Worm (Caenorhabditis elegans) whole organism, L1 larva: ENCODE results near the gene F08D12.7.
A peak's percentile ranks its signal among the peaks of the same experiment; 100 is the strongest.

Experiments used
- F16B12.6 ChIP-seq: fragments of 150-350 bp; optimal IDR thresholded peaks from 2 replicates; lab custom pipeline; 2014; ENCODE audit warnings: missing biosample characterization, missing genetic modification characterization
- Y116A8C.19 ChIP-seq: sonication (generic microtip); optimal IDR thresholded peaks from 2 replicates; lab custom pipeline; 2016; ENCODE audit warnings: missing compliant biosample characterization, missing genetic modification characterization, borderline replicate concordance
- aha-1 ChIP-seq: fragments of 150-350 bp; optimal IDR thresholded peaks from 2 replicates; lab custom pipeline; 2014; ENCODE audit warnings: missing biosample characterization, missing genetic modification characterization
- aly-2 ChIP-seq: fragments of 150-350 bp; optimal IDR thresholded peaks from 2 replicates; lab custom pipeline; 2014; ENCODE audit warnings: missing biosample characterization, missing genetic modification characterization
- ama-1 ChIP-seq: fragments of 150-350 bp; optimal IDR thresholded peaks from 2 replicates; lab custom pipeline; 2014
- ceh-82 ChIP-seq, 3 experiments: fragments of 150-350 bp in 1 of 3; sonication (generic microtip) in 2 of 3; optimal IDR thresholded peaks; 2 replicates each; lab custom pipeline; 2014 to 2017; ENCODE audit warnings: missing biosample characterization in 3 of 3, missing genetic modification characterization in 3 of 3
- ceh-88 ChIP-seq: fragments of 200-800 bp; sonication (Bioruptor generic); IDR thresholded peaks from 2 replicates; pipeline ENCODE4 v1.3.6; 2022; ENCODE audit warnings: missing genetic modification characterization, missing compliant biosample characterization
- ces-1 ChIP-seq: fragments of 150-350 bp; optimal IDR thresholded peaks from 2 replicates; lab custom pipeline; 2014; ENCODE audit warnings: missing biosample characterization, missing genetic modification reagents, missing genetic modification characterization
- dpl-1 ChIP-seq, 3 experiments: fragments of 150-350 bp in 2 of 3; sonication (generic microtip) in 1 of 3; optimal IDR thresholded peaks; 2 replicates each; lab custom pipeline; 2014 to 2017; ENCODE audit warnings: missing biosample characterization in 3 of 3, missing genetic modification characterization in 3 of 3, missing genetic modification reagents in 3 of 3
- efl-1 ChIP-seq, 4 experiments: fragments of 150-350 bp; optimal IDR thresholded peaks in 3 of 4; peaks in 1 of 4; 1 replicate in 1 of 4; 2 replicates in 3 of 4; lab custom pipeline; 2014; ENCODE audit warnings: missing biosample characterization in 2 of 4, missing genetic modification characterization in 2 of 4, missing genetic modification reagents in 2 of 4
- egl-13 ChIP-seq: sonication (generic microtip); optimal IDR thresholded peaks from 2 replicates; lab custom pipeline; 2016; ENCODE audit warnings: missing genotype, missing genetic modification reagents, missing genetic modification characterization, missing compliant biosample characterization
- egl-27 ChIP-seq, 2 experiments: fragments of 150-350 bp in 1 of 2; sonication (generic microtip); optimal IDR thresholded peaks; 3 replicates each; lab custom pipeline; 2017 to 2018; ENCODE audit warnings: missing biosample characterization in 2 of 2, missing genetic modification characterization in 2 of 2, missing genetic modification reagents in 2 of 2
- elt-2 ChIP-seq: sonication (generic microtip); optimal IDR thresholded peaks from 2 replicates; lab custom pipeline; 2016; ENCODE audit warnings: missing genetic modification characterization, mild to moderate bottlenecking, inconsistent platforms, missing compliant biosample characterization, missing genetic modification reagents
- elt-3 ChIP-seq, 6 experiments: fragments of 150-350 bp in 1 of 6; sonication (generic microtip); optimal IDR thresholded peaks; 2 replicates each; lab custom pipeline; 2017 to 2018; ENCODE audit warnings: missing biosample characterization in 6 of 6, missing genetic modification characterization in 6 of 6, inconsistent platforms in 1 of 6
- ets-5 ChIP-seq: fragments of 200-800 bp; sonication (Bioruptor generic); IDR thresholded peaks from 2 replicates; pipeline ENCODE4 v1.3.6; 2022; ENCODE audit warnings: missing genetic modification characterization, missing compliant biosample characterization
- fkh-4 ChIP-seq: sonication (generic microtip); optimal IDR thresholded peaks from 2 replicates; lab custom pipeline; 2016; ENCODE audit warnings: missing compliant biosample characterization, missing genetic modification characterization, borderline replicate concordance
- fkh-8 ChIP-seq: sonication (generic microtip); optimal IDR thresholded peaks from 2 replicates; lab custom pipeline; 2016; ENCODE audit warnings: mild to moderate bottlenecking, missing genetic modification characterization, missing compliant biosample characterization
- grh-1 ChIP-seq: fragments of 200-800 bp; sonication (Bioruptor generic); IDR thresholded peaks from 2 replicates; pipeline ENCODE4 v1.3.6; 2022; ENCODE audit warnings: missing genetic modification reagents, missing genetic modification characterization, missing compliant biosample characterization
- hlh-17 ChIP-seq: fragments of 200-800 bp; sonication (Bioruptor generic); optimal IDR thresholded peaks from 2 replicates; lab custom pipeline; 2018; ENCODE audit warnings: missing genetic modification characterization, mild to moderate bottlenecking, missing compliant biosample characterization, moderate library complexity, borderline replicate concordance
- isw-1 ChIP-seq: fragments of 200-800 bp; sonication (Bioruptor generic); IDR thresholded peaks from 2 replicates; pipeline ENCODE4 v1.3.6; 2022; ENCODE audit warnings: missing genetic modification characterization, missing compliant biosample characterization
- lin-13 ChIP-seq: fragments of 150-350 bp; optimal IDR thresholded peaks from 2 replicates; lab custom pipeline; 2014; ENCODE audit warnings: missing biosample characterization, missing genetic modification reagents, missing genetic modification characterization
- lin-35 ChIP-seq, 2 experiments: fragments of 150-350 bp; optimal IDR thresholded peaks; 2 replicates each; lab custom pipeline; 2014; ENCODE audit warnings: missing biosample characterization in 2 of 2, missing genetic modification characterization in 2 of 2, missing genetic modification reagents in 2 of 2
- lin-39 ChIP-seq: fragments of 150-350 bp; optimal IDR thresholded peaks from 2 replicates; lab custom pipeline; 2014; ENCODE audit warnings: missing biosample characterization, missing genetic modification reagents, missing genetic modification characterization
- lsy-2 ChIP-seq, 2 experiments: fragments of 150-350 bp; optimal IDR thresholded peaks; 2 replicates each; lab custom pipeline; 2014; ENCODE audit warnings: missing biosample characterization in 2 of 2, missing genetic modification characterization in 2 of 2
- mab-9 ChIP-seq: fragments of 200-800 bp; sonication (Bioruptor generic); IDR thresholded peaks from 2 replicates; pipeline ENCODE4 v1.3.6; 2022; ENCODE audit warnings: missing genetic modification reagents, missing genetic modification characterization, missing compliant biosample characterization
- mdl-1 ChIP-seq, 2 experiments: fragments of 150-350 bp; optimal IDR thresholded peaks; 2 replicates each; lab custom pipeline; 2014 to 2017; ENCODE audit warnings: missing biosample characterization in 2 of 2, missing genetic modification characterization in 2 of 2, inconsistent platforms in 1 of 2
- mef-2 ChIP-seq: fragments of 150-350 bp; optimal IDR thresholded peaks from 2 replicates; lab custom pipeline; 2014; ENCODE audit warnings: missing biosample characterization, missing genetic modification characterization
- nhr-11 ChIP-seq: fragments of 150-350 bp; optimal IDR thresholded peaks from 2 replicates; lab custom pipeline; 2014; ENCODE audit warnings: missing biosample characterization, missing genetic modification characterization
- nhr-12 ChIP-seq: sonication (generic microtip); optimal IDR thresholded peaks from 2 replicates; lab custom pipeline; 2017; ENCODE audit warnings: missing biosample characterization, missing genetic modification characterization
- nhr-19 ChIP-seq: fragments of 200-800 bp; sonication (Bioruptor generic); conservative IDR thresholded peaks from 2 replicates; pipeline ENCODE4 v1.3.6; 2022; ENCODE audit warnings: missing genetic modification characterization, missing compliant biosample characterization
- nhr-237 ChIP-seq: fragments of 150-350 bp; optimal IDR thresholded peaks from 2 replicates; lab custom pipeline; 2014; ENCODE audit warnings: missing biosample characterization, missing genetic modification characterization
- nhr-47 ChIP-seq: sonication (generic microtip); optimal IDR thresholded peaks from 2 replicates; lab custom pipeline; 2016; ENCODE audit warnings: mild to moderate bottlenecking, missing genetic modification characterization, moderate library complexity, missing compliant biosample characterization
- nhr-77 ChIP-seq: fragments of 150-350 bp; optimal IDR thresholded peaks from 2 replicates; lab custom pipeline; 2014; ENCODE audit warnings: missing biosample characterization, missing genetic modification characterization
- nhr-84 ChIP-seq: sonication (generic microtip); optimal IDR thresholded peaks from 2 replicates; lab custom pipeline; 2017; ENCODE audit warnings: missing biosample characterization, missing genetic modification characterization
- nhr-85 ChIP-seq: sonication (generic microtip); peaks from one replicate; lab custom pipeline; 2016; ENCODE audit warnings: missing genetic modification characterization, inconsistent platforms, missing compliant biosample characterization
- nhr-90 ChIP-seq: sonication (generic microtip); optimal IDR thresholded peaks from 2 replicates; lab custom pipeline; 2016; ENCODE audit warnings: mild to moderate bottlenecking, missing genetic modification characterization, missing compliant biosample characterization; ENCODE audit not compliant: poor library complexity
- pax-3 ChIP-seq: fragments of 200-800 bp; sonication (Bioruptor generic); optimal IDR thresholded peaks from 2 replicates; lab custom pipeline; 2018; ENCODE audit warnings: mild to moderate bottlenecking, missing genetic modification characterization, moderate library complexity, missing compliant biosample characterization
- pqm-1 ChIP-seq: sonication (generic microtip); optimal IDR thresholded peaks from 3 replicates; lab custom pipeline; 2017; ENCODE audit warnings: missing biosample characterization, missing genetic modification characterization
- rnt-1 ChIP-seq: sonication (generic microtip); optimal IDR thresholded peaks from 2 replicates; lab custom pipeline; 2016; ENCODE audit warnings: mild to moderate bottlenecking, missing genetic modification characterization, moderate library complexity, missing compliant biosample characterization
- snpc-4 ChIP-seq: fragments of 150-350 bp; optimal IDR thresholded peaks from 2 replicates; lab custom pipeline; 2014; ENCODE audit warnings: missing biosample characterization, missing genetic modification characterization
- snu-23 ChIP-seq: sonication (generic microtip); optimal IDR thresholded peaks from 2 replicates; lab custom pipeline; 2016; ENCODE audit warnings: missing genetic modification characterization, missing compliant biosample characterization
- sox-4 ChIP-seq: sonication (generic microtip); optimal IDR thresholded peaks from 2 replicates; lab custom pipeline; 2016; ENCODE audit warnings: missing genetic modification characterization, missing compliant biosample characterization
- swsn-7 ChIP-seq: sonication (generic microtip); optimal IDR thresholded peaks from 2 replicates; lab custom pipeline; 2016; ENCODE audit warnings: missing genetic modification characterization, missing compliant biosample characterization
- tbx-2 ChIP-seq: sonication (generic microtip); optimal IDR thresholded peaks from 2 replicates; lab custom pipeline; 2016; ENCODE audit warnings: missing genetic modification characterization, missing compliant biosample characterization
- unc-130 ChIP-seq: fragments of 150-350 bp; optimal IDR thresholded peaks from 2 replicates; lab custom pipeline; 2017; ENCODE audit warnings: missing biosample characterization, missing genetic modification characterization, inconsistent platforms
- unc-30 ChIP-seq: sonication (generic microtip); optimal IDR thresholded peaks from 2 replicates; lab custom pipeline; 2017; ENCODE audit warnings: missing biosample characterization, missing genetic modification characterization
- unc-86 ChIP-seq: sonication (generic microtip); optimal IDR thresholded peaks from 2 replicates; lab custom pipeline; 2016; ENCODE audit warnings: missing genetic modification characterization, missing compliant biosample characterization
- unc-98 ChIP-seq: fragments of 200-800 bp; sonication (Bioruptor generic); IDR thresholded peaks from 2 replicates; pipeline ENCODE4 v1.3.6; 2022; ENCODE audit warnings: missing genetic modification characterization, missing compliant biosample characterization
- vab-15 ChIP-seq: sonication (generic microtip); optimal IDR thresholded peaks from 2 replicates; lab custom pipeline; 2017; ENCODE audit warnings: missing genotype, mild to moderate bottlenecking, missing genetic modification characterization, missing compliant biosample characterization
- zag-1 ChIP-seq: fragments of 150-350 bp; optimal IDR thresholded peaks from 2 replicates; lab custom pipeline; 2014; ENCODE audit warnings: missing biosample characterization, missing genetic modification characterization
- zip-4 ChIP-seq: fragments of 200-800 bp; sonication (Bioruptor generic); optimal IDR thresholded peaks from 2 replicates; lab custom pipeline; 2018; ENCODE audit warnings: mild to moderate bottlenecking, missing genetic modification characterization, moderate library complexity, missing compliant biosample characterization
- ztf-4 ChIP-seq: fragments of 150-350 bp; optimal IDR thresholded peaks from 2 replicates; lab custom pipeline; 2014; ENCODE audit warnings: missing biosample characterization, missing genetic modification characterization

Gene F08D12.7

DNA sequence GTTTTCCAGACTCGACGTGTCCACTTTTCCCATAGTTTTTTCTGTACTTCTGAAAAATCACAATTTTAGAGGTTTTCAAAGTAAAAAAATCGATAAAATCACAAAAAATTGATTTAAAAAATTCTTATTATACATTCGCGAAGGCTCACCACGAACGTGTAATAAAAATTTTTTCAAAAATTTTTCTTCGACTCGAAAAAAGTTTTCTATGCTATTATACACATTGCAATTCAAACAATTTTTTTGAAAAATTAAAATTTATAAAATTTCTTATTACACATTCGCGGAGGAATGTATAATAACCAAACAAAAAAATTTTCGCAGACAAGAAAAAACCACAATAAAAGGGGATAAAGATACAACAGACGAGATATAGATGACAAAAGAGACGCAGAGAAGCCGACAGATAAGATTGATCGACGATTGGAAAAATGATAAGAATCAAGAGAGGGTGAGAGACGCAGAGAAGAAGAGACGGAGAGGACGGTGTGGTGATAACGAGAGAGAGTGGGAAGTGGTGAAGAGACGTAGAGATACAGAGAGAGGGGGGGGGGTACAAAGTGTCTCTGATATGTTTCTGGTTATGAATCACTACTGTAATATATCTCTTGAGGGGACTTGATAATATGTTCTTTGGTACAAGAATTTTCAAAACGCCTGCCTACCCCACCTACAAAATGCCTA is 31.8 kb upstream of the F08D12.7 start, which contains the start of gene nhr-119 (continued):
- TF ChIP-seq mab-9 (no peak), ztf-4 (peak; percentile 40), tbx-2 (tag; lab: Kevin White, UChicago) (peak; percentile 77), sox-4 (no peak), nhr-19 (peak; percentile 85), ets-5 (GFP tag; lab: Robert Waterston, UW) (no peak), vab-15 (no peak), efl-1 (optimal IDR thresholded peaks at IDR 0.05; lab: Kevin White, UChicago) (peak; percentile 61 to 65), efl-1 (GFP tag; optimal IDR thresholded peaks at IDR 0.05 in 1 of 2; lab: Kevin White, UChicago) (peak; percentile 23 to 95), ceh-82 (tag; optimal IDR thresholded peaks at IDR 0.05; lab: Kevin White, UChicago) (no peak), egl-27 (tag; optimal IDR thresholded peaks at IDR 0.05; lab: Kevin White, UChicago) (no peak), hlh-17 (GFP tag; lab: Kevin White, UChicago) (no peak), lin-35 (GFP tag; optimal IDR thresholded peaks at IDR 0.05; lab: Kevin White, UChicago) (peak; percentile 6 to 69), mef-2 (no peak), nhr-11 (tag; lab: Kevin White, UChicago) (peak; percentile 86), unc-130 (tag; lab: Kevin White, UChicago) (peak; percentile 48), elt-3 (tag; optimal IDR thresholded peaks at IDR 0.05; lab: Kevin White, UChicago) (peak in 3 of 6 experiments; percentile 91 to 99 (median 91)), lsy-2 (tag; optimal IDR thresholded peaks at IDR 0.05; lab: Kevin White, UChicago) (peak; percentile 69 to 74), nhr-47 (tag; lab: Kevin White, UChicago) (peak; percentile 77), pqm-1 (tag; lab: Kevin White, UChicago) (peak; percentile 18), F16B12.6 (tag; lab: Kevin White, UChicago) (no peak), Y116A8C.19 (no peak), lin-13 (GFP tag; lab: Kevin White, UChicago) (peak; percentile 26), nhr-12 (tag; lab: Kevin White, UChicago) (no peak), ama-1 (lab: Kevin White, UChicago) (peak; percentile 0), unc-98 (GFP tag; lab: Robert Waterston, UW) (no peak), rnt-1 (tag; lab: Kevin White, UChicago) (peak; percentile 87), lin-39 (tag; lab: Kevin White, UChicago) (peak; percentile 92), egl-13 (tag; lab: Kevin White, UChicago) (no peak), pax-3 (tag; lab: Kevin White, UChicago) (no peak), zip-4 (GFP tag; lab: Kevin White, UChicago) (no peak), ces-1 (GFP tag; lab: Kevin White, UChicago) (no peak), dpl-1 (GFP tag; optimal IDR thresholded peaks at IDR 0.05; lab: Kevin White, UChicago) (peak; percentile 32 to 58 (median 34)), snu-23 (GFP tag; lab: Kevin White, UChicago) (peak; percentile 83), mdl-1 (tag; optimal IDR thresholded peaks at IDR 0.05; lab: Kevin White, UChicago) (peak in 1 of 2 experiments; percentile 71), isw-1 (no peak), zag-1 (tag; lab: Kevin White, UChicago) (no peak), nhr-77 (tag; lab: Kevin White, UChicago) (peak; percentile 27), snpc-4 (no peak), nhr-237 (tag; lab: Kevin White, UChicago) (no peak), fkh-8 (tag; lab: Kevin White, UChicago) (no peak), aha-1 (tag; lab: Kevin White, UChicago) (no peak), aly-2 (tag; lab: Kevin White, UChicago) (no peak), ceh-88 (GFP tag; lab: Robert Waterston, UW) (no peak), fkh-4 (no peak), nhr-90 (peak; percentile 87), unc-30 (tag; lab: Kevin White, UChicago) (no peak), nhr-84 (tag; lab: Kevin White, UChicago) (no peak), unc-86 (no peak), swsn-7 (tag; lab: Kevin White, UChicago) (peak; percentile 66), grh-1 (GFP tag; lab: Robert Waterston, UW) (peak; percentile 71), elt-2 (peak; percentile 95), nhr-85 (peak; percentile 98)
